Fruit fly (Drosophila melanogaster) whole organism, prepupa: ENCODE results near the gene CG31975.

Source experiments
- CG4318 ChIP-seq: fragments of 200-800 bp; sonication (Bioruptor generic); optimal IDR thresholded peaks from 3 replicates; lab custom pipeline; 2017; ENCODE audit warnings: missing biosample characterization, mild to moderate bottlenecking, missing genetic modification characterization
- CG6276 ChIP-seq: fragments of 200-800 bp; sonication (Bioruptor generic); optimal IDR thresholded peaks from 2 replicates; lab custom pipeline; 2017; ENCODE audit warnings: missing biosample characterization, mild to moderate bottlenecking, missing genetic modification characterization
- Eip78C ChIP-seq: fragments of 200-800 bp; sonication (Bioruptor generic); peaks from one replicate; lab custom pipeline; 2016; ENCODE audit warnings: missing biosample characterization, missing genetic modification characterization
- Sox102F ChIP-seq: fragments of 200-800 bp; sonication (Bioruptor generic); optimal IDR thresholded peaks from 2 replicates; lab custom pipeline; 2016; ENCODE audit warnings: missing biosample characterization, mild to moderate bottlenecking, missing genetic modification characterization
- acj6 ChIP-seq: fragments of 200-800 bp; sonication (Bioruptor generic); optimal IDR thresholded peaks from 3 replicates; lab custom pipeline; 2016; ENCODE audit warnings: missing biosample characterization, missing genetic modification characterization
- eg ChIP-seq: fragments of 200-800 bp; sonication (Bioruptor generic); IDR thresholded peaks from 3 replicates; pipeline ENCODE4 v1.3.6; 2022; ENCODE audit warnings: missing biosample characterization, missing genetic modification characterization
- pdm3 ChIP-seq: fragments of 200-800 bp; sonication (Bioruptor generic); optimal IDR thresholded peaks from 3 replicates; lab custom pipeline; 2016; ENCODE audit warnings: missing biosample characterization, missing genetic modification characterization

dm6 chr2L:140849-141248 lies at the start of gene CG31975, which contains the start of gene ovm:
- TF ChIP-seq CG4318 (GFP tag; lab: Kevin White, UChicago) (no peak), acj6 (no peak), CG6276 (GFP tag; lab: Kevin White, UChicago) (no peak), Sox102F (GFP tag; lab: Kevin White, UChicago) (no peak), Eip78C (GFP tag; lab: Kevin White, UChicago) (no peak), eg (GFP tag; lab: Robert Waterston, UW) (no peak), pdm3 (GFP tag; lab: Kevin White, UChicago) (no peak)
